Fruit fly (Drosophila melanogaster) whole organism, embryonic: Measurements from ENCODE around the gene CG46439.

ENCODE experiments used
- Atf6 ChIP-seq: fragments of 200-800 bp; sonication (Bioruptor generic); IDR thresholded peaks from 2 replicates; pipeline ENCODE4 v1.3.6; 2022; ENCODE audit warnings: missing biosample characterization, missing genetic modification characterization
- Bdp1 ChIP-seq: fragments of 200-800 bp; sonication (Bioruptor generic); optimal IDR thresholded peaks from 3 replicates; lab custom pipeline; 2016; ENCODE audit warnings: missing biosample characterization, missing genetic modification characterization
- BtbVII ChIP-seq: fragments of 200-800 bp; sonication (Bioruptor generic); optimal IDR thresholded peaks from 3 replicates; lab custom pipeline; 2017; ENCODE audit warnings: missing biosample characterization, mild to moderate bottlenecking, missing genetic modification characterization
- Bteb2 ChIP-seq: fragments of 200-800 bp; sonication (Bioruptor generic); optimal IDR thresholded peaks from 2 replicates; lab custom pipeline; 2016; ENCODE audit warnings: missing biosample characterization, missing genetic modification characterization
- C15 ChIP-seq: fragments of 200-800 bp; sonication (Bioruptor generic); IDR thresholded peaks from 3 replicates; pipeline ENCODE4 v1.3.6; 2022; ENCODE audit warnings: missing biosample characterization, missing genetic modification characterization
- CG10147 ChIP-seq: fragments of 200-800 bp; sonication (Bioruptor generic); optimal IDR thresholded peaks from 2 replicates; lab custom pipeline; 2019; ENCODE audit warnings: missing biosample characterization, mild to moderate bottlenecking, missing genetic modification characterization, moderate library complexity
- CG10431 ChIP-seq: fragments of 200-800 bp; sonication (Bioruptor generic); optimal IDR thresholded peaks from 3 replicates; lab custom pipeline; 2018; ENCODE audit warnings: missing biosample characterization, mild to moderate bottlenecking, missing genetic modification characterization
- CG10979 ChIP-seq: fragments of 200-800 bp; sonication (Bioruptor generic); optimal IDR thresholded peaks from 2 replicates; lab custom pipeline; 2018; ENCODE audit warnings: missing biosample characterization, mild to moderate bottlenecking, missing genetic modification characterization, moderate library complexity
- CG11398 ChIP-seq: fragments of 200-800 bp; sonication (Bioruptor generic); optimal IDR thresholded peaks from 2 replicates; lab custom pipeline; 2016; ENCODE audit warnings: missing biosample characterization, missing genetic modification characterization
- CG11456 ChIP-seq: fragments of 200-800 bp; sonication (Bioruptor generic); IDR thresholded peaks from 3 replicates; pipeline ENCODE4 v1.3.6; 2022; ENCODE audit warnings: missing biosample characterization, missing genetic modification characterization
- CG11696 ChIP-seq: fragments of 200-800 bp; sonication (Bioruptor generic); IDR thresholded peaks from 2 replicates; pipeline ENCODE4 v1.3.6; 2022; ENCODE audit warnings: missing biosample characterization, missing genetic modification characterization
- CG11723 ChIP-seq: fragments of 200-800 bp; sonication (Bioruptor generic); optimal IDR thresholded peaks from 2 replicates; lab custom pipeline; 2017; ENCODE audit warnings: missing biosample characterization, mild to moderate bottlenecking, missing genetic modification characterization
- CG12299 ChIP-seq: fragments of 200-800 bp; sonication (Bioruptor generic); optimal IDR thresholded peaks from 2 replicates; lab custom pipeline; 2018; ENCODE audit warnings: missing biosample characterization, mild to moderate bottlenecking, missing genetic modification characterization
- CG12769 ChIP-seq: fragments of 200-800 bp; sonication (Bioruptor generic); optimal IDR thresholded peaks from 2 replicates; lab custom pipeline; 2019; ENCODE audit warnings: missing biosample characterization, mild to moderate bottlenecking, missing genetic modification characterization, moderate library complexity
- CG14441 ChIP-seq: fragments of 200-800 bp; sonication (Bioruptor generic); IDR thresholded peaks from 2 replicates; pipeline ENCODE4 v1.3.6; 2022; ENCODE audit warnings: missing biosample characterization, missing genetic modification characterization
- CG15479 ChIP-seq: fragments of 200-800 bp; sonication (Bioruptor generic); optimal IDR thresholded peaks from 3 replicates; lab custom pipeline; 2019; ENCODE audit warnings: missing biosample characterization, mild to moderate bottlenecking, missing genetic modification characterization, moderate library complexity
- CG17359 ChIP-seq: fragments of 200-800 bp; sonication (Bioruptor generic); optimal IDR thresholded peaks from 3 replicates; lab custom pipeline; 2018; ENCODE audit warnings: missing biosample characterization, mild to moderate bottlenecking, missing genetic modification characterization, moderate library complexity
- CG30020 ChIP-seq: fragments of 200-800 bp; optimal IDR thresholded peaks from 2 replicates; lab custom pipeline; 2019; ENCODE audit warnings: missing biosample characterization, mild to moderate bottlenecking, missing genetic modification characterization, moderate library complexity
- CG30403 ChIP-seq: fragments of 200-800 bp; sonication (Bioruptor generic); optimal IDR thresholded peaks from 3 replicates; lab custom pipeline; 2016; ENCODE audit warnings: missing biosample characterization, missing genetic modification characterization
- CG4328 ChIP-seq: fragments of 200-800 bp; sonication (Bioruptor generic); optimal IDR thresholded peaks from 3 replicates; lab custom pipeline; 2017; ENCODE audit warnings: missing biosample characterization, missing genetic modification reagents, missing genetic modification characterization
- CG5245 ChIP-seq: fragments of 200-800 bp; sonication (Bioruptor generic); optimal IDR thresholded peaks from 3 replicates; lab custom pipeline; 2016; ENCODE audit warnings: missing biosample characterization, missing genetic modification characterization
- CG7271 ChIP-seq: fragments of 200-800 bp; sonication (Bioruptor generic); optimal IDR thresholded peaks from 2 replicates; lab custom pipeline; 2018; ENCODE audit warnings: missing biosample characterization, mild to moderate bottlenecking, missing genetic modification characterization, moderate library complexity
- CG9932 ChIP-seq: fragments of 200-800 bp; sonication (Bioruptor generic); IDR thresholded peaks from 2 replicates; pipeline ENCODE4 v1.3.6; 2022; ENCODE audit warnings: missing biosample characterization, missing genetic modification characterization
- Chrac-16 ChIP-seq: fragments of 200-800 bp; sonication (Bioruptor generic); optimal IDR thresholded peaks from 3 replicates; lab custom pipeline; 2016; ENCODE audit warnings: missing biosample characterization, missing genetic modification characterization
- Dip2 ChIP-seq: fragments of 200-800 bp; sonication (Bioruptor generic); IDR thresholded peaks from 2 replicates; pipeline ENCODE4 v1.3.6; 2022; ENCODE audit warnings: missing biosample characterization, missing genetic modification characterization
- Elba2 ChIP-seq: fragments of 200-800 bp; sonication (Bioruptor generic); optimal IDR thresholded peaks from 3 replicates; lab custom pipeline; 2016; ENCODE audit warnings: missing biosample characterization, missing genetic modification characterization
- Gug ChIP-seq: fragments of 200-800 bp; sonication (Bioruptor generic); IDR thresholded peaks from 4 replicates; pipeline ENCODE4 v1.3.6; 2022; ENCODE audit warnings: missing biosample characterization, missing genetic modification characterization
- Lhr ChIP-seq: fragments of 200-800 bp; sonication (Bioruptor generic); optimal IDR thresholded peaks from 3 replicates; lab custom pipeline; 2017; ENCODE audit warnings: mild to moderate bottlenecking, missing biosample characterization, missing genetic modification reagents, missing genetic modification characterization
- MBD-R2 ChIP-seq: fragments of 200-800 bp; sonication (Bioruptor generic); IDR thresholded peaks from 2 replicates; pipeline ENCODE4 v1.3.6; 2022; ENCODE audit warnings: missing biosample characterization, missing genetic modification characterization
- Max ChIP-seq: fragments of 200-800 bp; sonication (Bioruptor generic); optimal IDR thresholded peaks from 2 replicates; lab custom pipeline; 2016; ENCODE audit warnings: missing biosample characterization, mild to moderate bottlenecking, missing genetic modification characterization
- Sox100B ChIP-seq: fragments of 200-800 bp; sonication (Bioruptor generic); optimal IDR thresholded peaks from 3 replicates; lab custom pipeline; 2018; ENCODE audit warnings: missing biosample characterization, mild to moderate bottlenecking, missing genetic modification characterization
- Xbp1 ChIP-seq: fragments of 200-800 bp; sonication (Bioruptor generic); optimal IDR thresholded peaks from 3 replicates; lab custom pipeline; 2016; ENCODE audit warnings: missing biosample characterization, mild to moderate bottlenecking, missing genetic modification characterization
- ab ChIP-seq: fragments of 200-800 bp; sonication (Bioruptor generic); optimal IDR thresholded peaks from 2 replicates; lab custom pipeline; 2016; ENCODE audit warnings: missing biosample characterization, missing genetic modification characterization
- abd-A ChIP-seq: fragments of 200-800 bp; sonication (Bioruptor generic); optimal IDR thresholded peaks from 3 replicates; lab custom pipeline; 2019; ENCODE audit warnings: missing biosample characterization, mild to moderate bottlenecking, missing genetic modification characterization, moderate library complexity
- bcd ChIP-seq: fragments of 200-800 bp; sonication (Bioruptor generic); optimal IDR thresholded peaks from 2 replicates; lab custom pipeline; 2017; ENCODE audit warnings: missing biosample characterization, mild to moderate bottlenecking, missing genetic modification characterization
- cato ChIP-seq: fragments of 200-800 bp; sonication (Bioruptor generic); optimal IDR thresholded peaks from 2 replicates; lab custom pipeline; 2016; ENCODE audit warnings: missing biosample characterization, missing genetic modification characterization, borderline replicate concordance
- corto ChIP-seq: fragments of 200-800 bp; sonication (Bioruptor generic); optimal IDR thresholded peaks from 2 replicates; lab custom pipeline; 2016; ENCODE audit warnings: missing biosample characterization, mild to moderate bottlenecking, missing genetic modification characterization, moderate library complexity
- danr ChIP-seq: fragments of 200-800 bp; sonication (Bioruptor generic); IDR thresholded peaks from 2 replicates; pipeline ENCODE4 v1.3.6; 2022; ENCODE audit warnings: missing biosample characterization, missing genetic modification characterization
- dati ChIP-seq: fragments of 200-800 bp; sonication (Bioruptor generic); IDR thresholded peaks from 2 replicates; pipeline ENCODE4 v1.3.6; 2022; ENCODE audit warnings: missing biosample characterization, missing genetic modification characterization
- dimm ChIP-seq: fragments of 200-800 bp; sonication (Bioruptor generic); IDR thresholded peaks from 2 replicates; pipeline ENCODE4 v1.3.6; 2022; ENCODE audit warnings: missing biosample characterization, missing genetic modification characterization
- dmrt11E ChIP-seq: fragments of 200-800 bp; sonication (Bioruptor generic); optimal IDR thresholded peaks from 3 replicates; lab custom pipeline; 2018; ENCODE audit warnings: missing biosample characterization, mild to moderate bottlenecking, missing genetic modification characterization, moderate library complexity
- dysf ChIP-seq: fragments of 200-800 bp; sonication (Bioruptor generic); IDR thresholded peaks from 3 replicates; pipeline ENCODE4 v1.3.6; 2022; ENCODE audit warnings: missing biosample characterization, missing genetic modification characterization
- exex ChIP-seq: fragments of 200-800 bp; sonication (Bioruptor generic); optimal IDR thresholded peaks from 4 replicates; lab custom pipeline; 2018; ENCODE audit warnings: missing biosample characterization, mild to moderate bottlenecking, missing genetic modification characterization, moderate library complexity
- fd64A ChIP-seq: fragments of 200-800 bp; sonication (Bioruptor generic); optimal IDR thresholded peaks from 3 replicates; lab custom pipeline; 2018; ENCODE audit warnings: missing biosample characterization, mild to moderate bottlenecking, missing genetic modification characterization
- ken ChIP-seq: fragments of 200-800 bp; sonication (Bioruptor generic); IDR thresholded peaks from 3 replicates; pipeline ENCODE4 v1.3.6; 2022; ENCODE audit warnings: missing biosample characterization, missing genetic modification characterization
- nerfin-1 ChIP-seq: fragments of 200-800 bp; sonication (Bioruptor generic); optimal IDR thresholded peaks from 3 replicates; lab custom pipeline; 2019; ENCODE audit warnings: missing biosample characterization, mild to moderate bottlenecking, missing genetic modification characterization, moderate library complexity
- phol ChIP-seq: fragments of 200-800 bp; sonication (Bioruptor generic); optimal IDR thresholded peaks from 3 replicates; lab custom pipeline; 2018; ENCODE audit warnings: missing biosample characterization, mild to moderate bottlenecking, missing genetic modification characterization, moderate library complexity
- sc ChIP-seq, 3 experiments: fragments of >200 bp in 2 of 3; fragments of 200-800 bp in 1 of 3; sonication (Bioruptor generic) in 1 of 3; optimal IDR thresholded peaks; 2 replicates in 2 of 3; 3 replicates in 1 of 3; lab custom pipeline; 2017; ENCODE audit warnings: mild to moderate bottlenecking in 1 of 3, missing biosample characterization in 1 of 3, missing genetic modification characterization in 1 of 3, missing genetic modification reagents in 1 of 3
- tap ChIP-seq: fragments of 200-800 bp; optimal IDR thresholded peaks from 3 replicates; lab custom pipeline; 2019; ENCODE audit warnings: missing biosample characterization, mild to moderate bottlenecking, missing genetic modification characterization, moderate library complexity
- ttk ChIP-seq: fragments of 200-800 bp; sonication (Bioruptor generic); IDR thresholded peaks from 2 replicates; pipeline ENCODE4 v2.1.2; 2022; ENCODE audit warnings: missing biosample characterization, missing genetic modification characterization

Gene CG46439

DNA sequence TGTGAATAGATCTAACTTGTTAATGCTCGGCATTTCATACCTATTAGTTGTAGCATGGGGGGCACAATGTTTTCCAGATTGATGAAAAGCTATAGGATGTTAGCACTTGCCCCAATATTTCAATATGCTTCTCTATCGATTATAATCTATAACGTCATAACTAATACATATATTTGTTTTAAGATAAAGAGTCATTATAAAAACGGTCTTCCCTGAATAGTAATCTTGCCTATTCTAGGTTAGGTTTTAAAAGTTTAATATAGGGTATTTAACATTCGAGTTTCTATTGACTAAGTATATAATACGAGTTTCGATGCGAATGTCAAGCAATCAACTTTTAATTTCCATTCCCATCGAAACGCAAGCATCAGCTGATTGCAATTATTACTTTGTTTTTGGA, 34.8 kb downstream of the CG46439 start, which contains the start of the genes CG6321 and Blos2:
Gene CG6321 (minus strand): TSS at position 25 of the 400 bp plus-strand sequence.
Gene Blos2 (plus strand): TSS at position 372 of the 400 bp plus-strand sequence.
- TF ChIP-seq abd-A (tag; lab: Kevin White, UChicago): no peak
- 0 out of 2 replicates have a peak, but pooled peaks have one; percentile 44 for TF ChIP-seq danr (GFP tag; lab: Robert Waterston, UW)
- peak; percentile 75 for TF ChIP-seq Xbp1 (GFP tag; lab: Kevin White, UChicago)
- peak; percentile 76 for TF ChIP-seq CG12299 (tag; lab: Kevin White, UChicago)
- peak; percentile 83 for TF ChIP-seq CG10147 (GFP tag; lab: Kevin White, UChicago)
- peak; percentile 74 for TF ChIP-seq nerfin-1 (tag; lab: Kevin White, UChicago)
- no peak for TF ChIP-seq corto (GFP tag; lab: Kevin White, UChicago)
- no peak for TF ChIP-seq sc (optimal IDR thresholded peaks at IDR 0.05; lab: Kevin White, UChicago)
- TF ChIP-seq sc (GFP tag; optimal IDR thresholded peaks at IDR 0.05; lab: Kevin White, UChicago): peak; percentile 22
- peak; percentile 13 for TF ChIP-seq fd64A
- peak; percentile 84 for TF ChIP-seq tap (tag; lab: Kevin White, UChicago)
- TF ChIP-seq Max (GFP tag; lab: Kevin White, UChicago): peak; percentile 67
- peak; percentile 43 for TF ChIP-seq CG30020 (tag; lab: Kevin White, UChicago)
- no peak for TF ChIP-seq Elba2 (GFP tag; lab: Kevin White, UChicago)
- no peak for TF ChIP-seq cato (GFP tag; lab: Kevin White, UChicago)
- peak; percentile 81 for TF ChIP-seq exex
- TF ChIP-seq CG4328: peak; percentile 57
- peak; percentile 81 for TF ChIP-seq CG10979
- TF ChIP-seq CG14441: peak; percentile 75
- TF ChIP-seq Atf6: peak; percentile 66
- 0 out of 2 replicates have a peak, but pooled peaks have one; percentile 24 for TF ChIP-seq CG11696 (GFP tag; lab: Robert Waterston, UW)
- TF ChIP-seq CG9932 (GFP tag; lab: Robert Waterston, UW): peak; percentile 50
- no peak for TF ChIP-seq Bdp1 (GFP tag; lab: Kevin White, UChicago)
- TF ChIP-seq dimm (GFP tag; lab: Robert Waterston, UW): no peak
- TF ChIP-seq CG11456 (GFP tag; lab: Robert Waterston, UW): peak; percentile 57; the same call in 1 of the 3 replicates
- peak; percentile 55 for TF ChIP-seq Chrac-16
- TF ChIP-seq C15 (GFP tag; lab: Robert Waterston, UW): peak; percentile 59; the same call in 1 of the 3 replicates
- peak; percentile 55 for TF ChIP-seq ttk (GFP tag; lab: Robert Waterston, UW)
- peak; percentile 82 for TF ChIP-seq CG30403 (GFP tag; lab: Kevin White, UChicago)
- TF ChIP-seq dati: no peak
- no peak for TF ChIP-seq CG15479 (GFP tag; lab: Kevin White, UChicago)
- no peak for TF ChIP-seq CG10431 (GFP tag; lab: Kevin White, UChicago)
- 0 out of 4 replicates have a peak, but pooled peaks have one; percentile 37 for TF ChIP-seq Gug (GFP tag; lab: Robert Waterston, UW)
- peak; percentile 81 for TF ChIP-seq phol (tag; lab: Kevin White, UChicago)
- TF ChIP-seq Lhr (GFP tag; lab: Kevin White, UChicago): peak; percentile 22
- no peak for TF ChIP-seq Dip2 (GFP tag; lab: Robert Waterston, UW)
- no peak for TF ChIP-seq CG11398 (GFP tag; lab: Kevin White, UChicago)
- peak; percentile 57 for TF ChIP-seq Bteb2
- TF ChIP-seq CG17359: peak; percentile 84
- TF ChIP-seq CG5245 (GFP tag; lab: Kevin White, UChicago): peak; percentile 39
- TF ChIP-seq dysf (GFP tag; lab: Robert Waterston, UW): peak; percentile 88
- peak; percentile 75 for TF ChIP-seq dmrt11E (tag; lab: Kevin White, UChicago)
- TF ChIP-seq Sox100B (GFP tag; lab: Kevin White, UChicago): peak; percentile 74
- TF ChIP-seq CG12769 (tag; lab: Kevin White, UChicago): peak; percentile 79
- peak; percentile 39 for TF ChIP-seq CG11723
- TF ChIP-seq bcd: peak; percentile 68
- peak; percentile 18 for TF ChIP-seq CG7271 (tag; lab: Kevin White, UChicago)
- no peak for TF ChIP-seq ab (GFP tag; lab: Kevin White, UChicago)
- peak; percentile 81 for TF ChIP-seq MBD-R2 (GFP tag; lab: Robert Waterston, UW)
- TF ChIP-seq ken (GFP tag; lab: Robert Waterston, UW): peak; percentile 35; the same call in 1 of the 3 replicates
- TF ChIP-seq BtbVII: peak; percentile 71
